Worm (Caenorhabditis elegans) whole organism, L2 larva: ENCODE measurements around the gene C08E3.13.

Experiments used
- C34F6.9 ChIP-seq: fragments of 150-350 bp; optimal IDR thresholded peaks from 2 replicates; lab custom pipeline; 2014; ENCODE audit warnings: missing biosample characterization, missing genetic modification characterization
- Y55F3AM.14 ChIP-seq: fragments of 200-800 bp; sonication (Bioruptor generic); optimal IDR thresholded peaks from 2 replicates; lab custom pipeline; 2018; ENCODE audit warnings: mild to moderate bottlenecking, missing genetic modification characterization, missing compliant biosample characterization
- ZK546.5 ChIP-seq: sonication (generic microtip); optimal IDR thresholded peaks from 2 replicates; lab custom pipeline; 2017; ENCODE audit warnings: missing biosample characterization, missing genetic modification characterization
- alr-1 ChIP-seq: fragments of 150-350 bp; optimal IDR thresholded peaks from 2 replicates; lab custom pipeline; 2014; ENCODE audit warnings: missing biosample characterization, missing genetic modification characterization
- aly-2 ChIP-seq: fragments of 150-350 bp; optimal IDR thresholded peaks from 2 replicates; lab custom pipeline; 2014; ENCODE audit warnings: missing biosample characterization, missing genetic modification characterization
- blmp-1 ChIP-seq: sonication (generic microtip); optimal IDR thresholded peaks from 2 replicates; lab custom pipeline; 2017; ENCODE audit warnings: missing genetic modification characterization, mild to moderate bottlenecking, missing compliant biosample characterization, antibody characterized with exemption, moderate library complexity; ENCODE audit not compliant: insufficient read depth
- ceh-82 ChIP-seq: fragments of 150-350 bp; optimal IDR thresholded peaks from 2 replicates; lab custom pipeline; 2014; ENCODE audit warnings: missing biosample characterization, missing genetic modification characterization
- dmd-4 ChIP-seq: sonication (generic microtip); optimal IDR thresholded peaks from 2 replicates; lab custom pipeline; 2017; ENCODE audit warnings: missing biosample characterization, missing genetic modification characterization
- elt-1 ChIP-seq: fragments of 150-350 bp; optimal IDR thresholded peaks from 2 replicates; lab custom pipeline; 2014; ENCODE audit warnings: missing biosample characterization, missing genetic modification characterization
- elt-3 ChIP-seq: sonication (generic microtip); optimal IDR thresholded peaks from 2 replicates; lab custom pipeline; 2017; ENCODE audit warnings: missing biosample characterization, missing genetic modification characterization
- fos-1 ChIP-seq: fragments of 150-350 bp; optimal IDR thresholded peaks from 2 replicates; lab custom pipeline; 2014; ENCODE audit warnings: missing biosample characterization, missing genetic modification characterization
- gmeb-1 ChIP-seq: fragments of 150-350 bp; optimal IDR thresholded peaks from 2 replicates; lab custom pipeline; 2014; ENCODE audit warnings: missing biosample characterization, missing genetic modification characterization
- lin-11 ChIP-seq: fragments of 150-350 bp; sonication (generic microtip); optimal IDR thresholded peaks from 2 replicates; lab custom pipeline; 2014; ENCODE audit warnings: missing biosample characterization, missing genetic modification characterization, inconsistent platforms, mixed read lengths
- lin-13 ChIP-seq: fragments of 150-350 bp; optimal IDR thresholded peaks from 2 replicates; lab custom pipeline; 2014; ENCODE audit warnings: missing biosample characterization, missing genetic modification reagents, missing genetic modification characterization
- nhr-12 ChIP-seq: fragments of 150-350 bp; optimal IDR thresholded peaks from 2 replicates; lab custom pipeline; 2014; ENCODE audit warnings: missing biosample characterization, missing genetic modification characterization
- nhr-129 ChIP-seq: fragments of 150-350 bp; optimal IDR thresholded peaks from 2 replicates; lab custom pipeline; 2014; ENCODE audit warnings: missing biosample characterization, missing genetic modification characterization
- nhr-237 ChIP-seq: fragments of 150-350 bp; optimal IDR thresholded peaks from 2 replicates; lab custom pipeline; 2014; ENCODE audit warnings: missing biosample characterization, missing genetic modification characterization
- nhr-25 ChIP-seq: fragments of 150-350 bp; sonication (generic microtip); optimal IDR thresholded peaks from 3 replicates; lab custom pipeline; 2014; ENCODE audit warnings: missing biosample characterization, missing genetic modification characterization
- nhr-6 ChIP-seq: fragments of 150-350 bp; optimal IDR thresholded peaks from 2 replicates; lab custom pipeline; 2014; ENCODE audit warnings: missing biosample characterization, missing genetic modification characterization
- nhr-77 ChIP-seq: fragments of 150-350 bp; optimal IDR thresholded peaks from 2 replicates; lab custom pipeline; 2014; ENCODE audit warnings: missing biosample characterization, missing genetic modification characterization
- peb-1 ChIP-seq: fragments of 150-350 bp; optimal IDR thresholded peaks from 2 replicates; lab custom pipeline; 2014; ENCODE audit warnings: missing biosample characterization, missing genetic modification characterization
- sem-4 ChIP-seq: fragments of 150-350 bp; optimal IDR thresholded peaks from 2 replicates; lab custom pipeline; 2014; ENCODE audit warnings: missing biosample characterization, missing genetic modification reagents, missing genetic modification characterization
- skn-1 ChIP-seq: sonication (generic microtip); optimal IDR thresholded peaks from 2 replicates; lab custom pipeline; 2017; ENCODE audit warnings: missing biosample characterization, missing genetic modification characterization
- sma-3 ChIP-seq: sonication (generic microtip); optimal IDR thresholded peaks from 2 replicates; lab custom pipeline; 2016; ENCODE audit warnings: missing genetic modification reagents, missing genetic modification characterization, missing compliant biosample characterization
- sma-9 ChIP-seq, 2 experiments: fragments of 150-350 bp in 1 of 2; sonication (generic microtip) in 1 of 2; optimal IDR thresholded peaks; 2 replicates each; lab custom pipeline; 2014 to 2016; ENCODE audit warnings: missing genetic modification characterization in 2 of 2, mild to moderate bottlenecking in 1 of 2, missing biosample characterization in 1 of 2, missing compliant biosample characterization in 1 of 2, missing genetic modification reagents in 1 of 2, moderate library complexity in 1 of 2
- snpc-4 ChIP-seq: fragments of 150-350 bp; optimal IDR thresholded peaks from 2 replicates; lab custom pipeline; 2014; ENCODE audit warnings: missing biosample characterization, missing genetic modification characterization
- unc-39 ChIP-seq: fragments of 150-350 bp; optimal IDR thresholded peaks from 2 replicates; lab custom pipeline; 2014; ENCODE audit warnings: missing biosample characterization, missing genetic modification characterization
- unc-55 ChIP-seq: fragments of 150-350 bp; sonication (generic microtip); optimal IDR thresholded peaks from 3 replicates; lab custom pipeline; 2014; ENCODE audit warnings: missing biosample characterization, missing genetic modification reagents, missing genetic modification characterization
- ztf-11 ChIP-seq: sonication (generic microtip); optimal IDR thresholded peaks from 2 replicates; lab custom pipeline; 2017; ENCODE audit warnings: missing biosample characterization, missing genetic modification characterization
- ztf-4 ChIP-seq: fragments of 150-350 bp; optimal IDR thresholded peaks from 2 replicates; lab custom pipeline; 2014; ENCODE audit warnings: missing biosample characterization, missing genetic modification characterization

C08E3.13 gene

DNA sequence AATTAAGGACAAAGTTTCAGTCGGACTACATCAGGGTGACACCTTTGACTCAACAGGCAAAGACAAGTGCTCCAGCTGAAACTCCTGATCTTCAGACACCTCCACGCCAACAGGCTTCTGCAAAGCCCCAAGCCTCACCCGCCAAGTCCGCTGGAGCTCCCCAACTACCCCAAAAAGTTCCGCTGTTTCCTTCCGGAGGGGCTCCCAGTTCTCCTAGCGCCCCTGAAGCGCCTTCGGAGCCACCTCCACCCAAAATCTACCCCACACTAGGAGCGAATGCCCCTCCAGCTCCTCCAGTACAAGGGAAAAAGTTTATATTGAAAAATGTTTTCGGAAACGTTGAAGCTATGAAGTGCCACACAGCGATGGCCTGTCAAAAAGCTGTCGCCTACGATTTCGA is 29.1 kb downstream of the C08E3.13 start:
- no peak for TF ChIP-seq nhr-77 (tag; lab: Kevin White, UChicago)
- no peak for TF ChIP-seq nhr-6
- TF ChIP-seq alr-1 (tag; lab: Kevin White, UChicago), result no peak
- TF ChIP-seq sem-4 (tag; lab: Kevin White, UChicago), result no peak
- no peak for TF ChIP-seq sma-9 (GFP tag; optimal IDR thresholded peaks at IDR 0.05; lab: Kevin White, UChicago)
- TF ChIP-seq sma-9 (tag; optimal IDR thresholded peaks at IDR 0.05; lab: Kevin White, UChicago), result no peak
- TF ChIP-seq sma-3 (GFP tag; lab: Kevin White, UChicago), result no peak
- TF ChIP-seq peb-1 (tag; lab: Kevin White, UChicago), result no peak
- no peak for TF ChIP-seq elt-3 (tag; lab: Kevin White, UChicago)
- TF ChIP-seq ceh-82 (tag; lab: Kevin White, UChicago), result no peak
- TF ChIP-seq ztf-11, result no peak
- TF ChIP-seq nhr-237, result no peak
- no peak for TF ChIP-seq nhr-12 (tag; lab: Kevin White, UChicago)

DNA sequence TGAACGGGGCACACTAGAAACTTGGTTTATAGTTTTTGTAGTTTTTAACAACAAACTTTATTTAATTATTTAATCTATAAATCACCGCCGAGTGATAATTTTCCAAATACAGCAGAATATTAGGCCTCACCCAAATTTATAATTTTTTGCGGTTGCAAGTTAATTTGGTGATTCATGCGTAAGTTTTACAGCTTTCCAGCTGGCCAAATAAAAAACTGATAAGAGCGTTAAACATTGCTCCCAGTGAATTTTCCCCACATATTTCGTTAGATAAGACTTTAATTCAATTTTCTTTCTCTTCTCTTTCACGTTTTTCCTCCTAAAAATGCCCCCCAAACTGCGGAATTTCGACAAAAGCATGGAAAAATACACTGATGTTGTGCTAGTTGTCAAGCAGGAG is 30.6 kb downstream of the C08E3.13 start, which contains the start of gene bath-47:
Gene bath-47 (plus strand): TSS at position 305 of the 400 bp plus-strand sequence.
- TF ChIP-seq ztf-4 (tag; lab: Kevin White, UChicago) (no peak), fos-1 (tag; lab: Kevin White, UChicago) (peak; percentile 67)
- TF ChIP-seq, all 48 proteins: peak for 1

ce11 chrII:1600661-1601060 is 31.5 kb downstream of the C08E3.13 start, which contains the start of gene bath-26:
Gene bath-26 (minus strand): TSS chrII:1600761.
- TF ChIP-seq unc-39 (no peak), Y55F3AM.14 (no peak), C34F6.9 (tag; lab: Kevin White, UChicago) (no peak), peb-1 (tag; lab: Kevin White, UChicago) (no peak), elt-1 (no peak), gmeb-1 (no peak), lin-13 (no peak), nhr-6 (no peak), elt-3 (tag; lab: Kevin White, UChicago) (no peak), nhr-237 (no peak), skn-1 (tag; lab: Kevin White, UChicago) (no peak), aly-2 (tag; lab: Kevin White, UChicago) (no peak), lin-11 (tag; lab: Kevin White, UChicago) (no peak), dmd-4 (tag; lab: Kevin White, UChicago) (no peak), ztf-11 (no peak), unc-55 (GFP tag; lab: Kevin White, UChicago) (no peak), blmp-1 (tag; lab: Kevin White, UChicago) (no peak)

ce11 chrII:1597101-1598088 is 34.7 kb downstream of the C08E3.13 start, which contains the start of gene bath-46:
Gene bath-46 (plus strand): TSS chrII:1597906.
- TF ChIP-seq nhr-129 (tag; lab: Kevin White, UChicago) (peak; percentile 2), fos-1 (tag; lab: Kevin White, UChicago) (peak; percentile 74), snpc-4 (tag; lab: Kevin White, UChicago) (no peak)

DNA sequence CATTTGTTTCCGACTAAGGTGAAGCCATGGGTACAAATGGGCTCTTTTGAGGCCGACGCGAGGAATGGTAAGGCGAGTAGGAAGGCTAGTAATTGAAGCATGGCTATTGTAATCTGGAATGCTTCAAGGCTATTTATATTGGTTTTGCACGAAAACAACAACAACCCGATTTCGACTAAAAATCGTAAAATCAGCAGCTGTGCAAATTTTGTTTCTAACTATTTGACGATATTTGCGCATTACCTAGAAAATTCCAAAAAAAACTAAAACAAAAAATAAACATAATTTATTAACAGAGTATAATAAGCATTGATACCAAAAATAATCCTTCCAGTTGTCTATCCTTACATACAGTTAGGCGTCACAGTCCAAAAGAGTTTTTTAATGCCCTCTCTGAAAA is 37.0 kb downstream of the C08E3.13 start, which contains the start of gene clec-20:
Gene clec-20 (minus strand): TSS at position 101 of the 400 bp plus-strand sequence.
- no peak for TF ChIP-seq nhr-25

DNA sequence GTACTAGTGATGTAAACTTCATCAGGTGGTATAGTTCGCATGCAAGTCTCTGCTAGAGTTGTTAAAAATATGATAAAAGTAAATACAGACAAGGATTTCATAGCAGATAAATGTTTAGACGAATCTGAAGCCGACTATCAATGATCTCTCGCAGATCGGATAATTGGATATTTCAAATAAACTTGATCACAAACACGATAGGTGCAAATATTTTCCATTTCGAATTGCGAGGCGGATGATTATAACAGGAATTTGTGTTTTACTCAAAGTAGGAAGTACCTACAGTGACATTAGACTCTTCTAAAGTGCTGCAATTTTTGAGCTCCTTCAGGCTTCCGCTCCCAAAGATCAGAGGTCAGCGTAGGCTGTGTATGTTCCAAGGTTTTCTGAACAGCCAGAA is 42.3 kb downstream of the C08E3.13 start, which contains the start of gene T07H3.7:
Gene T07H3.7 (minus strand): TSS at position 101 of the 400 bp plus-strand sequence.
- TF ChIP-seq ZK546.5 (tag; lab: Kevin White, UChicago), result no peak
- TF ChIP-seq elt-3 (tag; lab: Kevin White, UChicago), result no peak
- TF ChIP-seq alr-1 (tag; lab: Kevin White, UChicago), result no peak
